Fruit fly (Drosophila melanogaster) whole organism, embryonic: ENCODE measurements around the gene CG9581.

Experiments
- CG3995 ChIP-seq: fragments of 200-800 bp; sonication (Bioruptor generic); optimal IDR thresholded peaks from 3 replicates; lab custom pipeline; 2016; ENCODE audit warnings: missing biosample characterization, missing genetic modification characterization
- CG5953 ChIP-seq: fragments of 200-800 bp; sonication (Bioruptor generic); IDR thresholded peaks from 2 replicates; pipeline ENCODE4 v1.3.6; 2022; ENCODE audit warnings: missing biosample characterization, missing genetic modification characterization
- CG6791 ChIP-seq: fragments of 200-800 bp; sonication (Bioruptor generic); IDR thresholded peaks from 3 replicates; pipeline ENCODE4 v1.3.6; 2022; ENCODE audit warnings: missing biosample characterization, missing genetic modification characterization; ENCODE audit not compliant: partially characterized antibody
- CG8290 ChIP-seq, 3 experiments: fragments of 200-800 bp; sonication (Bioruptor generic); optimal IDR thresholded peaks; 2 replicates each; lab custom pipeline; 2016 to 2019; ENCODE audit warnings: missing biosample characterization in 3 of 3, missing genetic modification characterization in 3 of 3, mild to moderate bottlenecking in 2 of 3, moderate library complexity in 1 of 3
- Gug ChIP-seq: fragments of 200-800 bp; sonication (Bioruptor generic); IDR thresholded peaks from 4 replicates; pipeline ENCODE4 v1.3.6; 2022; ENCODE audit warnings: missing biosample characterization, missing genetic modification characterization
- Optix ChIP-seq: fragments of 200-800 bp; sonication (Bioruptor generic); IDR thresholded peaks from 3 replicates; pipeline ENCODE4 v1.3.6; 2022; ENCODE audit warnings: missing biosample characterization, missing genetic modification characterization
- al ChIP-seq: fragments of 200-800 bp; sonication (Bioruptor generic); IDR thresholded peaks from 2 replicates; pipeline ENCODE4 v1.3.6; 2022; ENCODE audit warnings: missing biosample characterization, missing genetic modification characterization
- hkb ChIP-seq, 2 experiments: fragments of 200-800 bp in 1 of 2; fragments of >200 bp in 1 of 2; sonication (Bioruptor generic) in 1 of 2; IDR thresholded peaks in 1 of 2; optimal IDR thresholded peaks in 1 of 2; 2 replicates each; pipeline versions ENCODE4 v1.3.6 to Lab custom; 2017 to 2022; ENCODE audit warnings: missing biosample characterization in 1 of 2, missing genetic modification characterization in 1 of 2
- jing ChIP-seq: fragments of 200-800 bp; sonication (Bioruptor generic); optimal IDR thresholded peaks from 2 replicates; lab custom pipeline; 2018; ENCODE audit warnings: missing biosample characterization, mild to moderate bottlenecking, missing genetic modification characterization

DNA sequence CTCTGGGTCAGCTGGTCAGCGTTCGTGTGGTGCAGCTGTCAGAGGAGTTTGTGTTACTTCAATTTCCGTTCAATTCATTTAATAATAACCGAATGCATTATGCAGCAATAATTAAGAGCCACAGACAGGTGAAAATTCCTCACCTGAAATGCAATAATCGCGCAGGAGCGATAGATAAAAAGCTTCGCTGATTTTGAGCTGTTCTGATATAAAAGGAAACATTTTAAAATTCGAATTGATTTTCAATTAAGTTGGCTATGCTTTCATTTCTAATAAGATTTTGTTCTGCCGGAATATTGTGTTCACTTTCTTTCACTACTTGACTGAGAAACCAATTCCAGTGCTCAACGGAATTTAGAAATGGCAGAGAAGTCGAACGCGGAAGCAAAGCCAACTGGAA, 30.3 kb downstream of the CG9581 start, which contains the start of gene CG42583:
- TF ChIP-seq CG5953: no peak
- TF ChIP-seq jing: no peak
- TF ChIP-seq al (GFP tag; lab: Robert Waterston, UW): no peak
- no peak for TF ChIP-seq CG3995 (GFP tag; lab: Kevin White, UChicago)
- TF ChIP-seq CG8290 (GFP tag; optimal IDR thresholded peaks at IDR 0.05; lab: Kevin White, UChicago): no peak
- TF ChIP-seq CG8290 (tag; optimal IDR thresholded peaks at IDR 0.05; lab: Kevin White, UChicago): no peak
- no peak for TF ChIP-seq Optix
- no peak for TF ChIP-seq hkb (optimal IDR thresholded peaks at IDR 0.05; lab: Kevin White, UChicago)
- no peak for TF ChIP-seq hkb (GFP tag; IDR thresholded peaks at IDR 0.05; lab: Robert Waterston, UW)
- no peak for TF ChIP-seq CG6791 (GFP tag; lab: Robert Waterston, UW)
- TF ChIP-seq Gug: no peak
